Worm (Caenorhabditis elegans) whole organism, L4 larva: ENCODE measurements around the gene R05A10.3.

Source experiments
- ces-1 ChIP-seq: fragments of 150-350 bp; sonication (generic microtip); optimal IDR thresholded peaks from 4 replicates; lab custom pipeline; 2014; ENCODE audit warnings: missing biosample characterization, missing genetic modification reagents, missing genetic modification characterization
- daf-19 ChIP-seq: fragments of 200-800 bp; sonication (Bioruptor generic); conservative IDR thresholded peaks from 2 replicates; pipeline ENCODE4 v1.3.6; 2022; ENCODE audit warnings: missing genetic modification characterization, missing compliant biosample characterization
- lim-7 ChIP-seq: fragments of 200-800 bp; sonication (Bioruptor generic); IDR thresholded peaks from 2 replicates; pipeline ENCODE4 v1.3.6; 2022; ENCODE audit warnings: missing genetic modification characterization, missing compliant biosample characterization
- nhr-237 ChIP-seq: sonication (generic microtip); optimal IDR thresholded peaks from 2 replicates; lab custom pipeline; 2017; ENCODE audit warnings: missing biosample characterization, missing genetic modification characterization

ce11 chrIV:14194317-14194716, 18.0 kb upstream of the R05A10.3 start:
- TF ChIP-seq lim-7 (GFP tag; lab: Robert Waterston, UW), result no peak
- no peak for TF ChIP-seq daf-19 (GFP tag; lab: Robert Waterston, UW)
- TF ChIP-seq nhr-237 (tag; lab: Kevin White, UChicago), result no peak
- no peak for TF ChIP-seq ces-1 (GFP tag; lab: Kevin White, UChicago)
